Fruit fly (Drosophila melanogaster): Measurements from ENCODE around the gene GlcAT-I.

The GlcAT-I gene

dm6 chrX:4104132-4104531 is 26.9 kb upstream of the GlcAT-I start, which contains the start of the genes Xpac and brn (continued):
- TF ChIP-seq CG16779 (GFP tag; IDR thresholded peaks at IDR 0.05): no peak
- TF ChIP-seq lbe (GFP tag; optimal IDR thresholded peaks at IDR 0.05): no peak
- peak; percentile 43 for TF ChIP-seq Lhr (GFP tag; optimal IDR thresholded peaks at IDR 0.05)
- no peak for TF ChIP-seq PHDP (tag; optimal IDR thresholded peaks at IDR 0.05)
- TF ChIP-seq E2f1 (GFP tag; IDR thresholded peaks at IDR 0.05): no peak
- no peak for TF ChIP-seq CG11085 (GFP tag; IDR thresholded peaks at IDR 0.05)
- peak; percentile 54 for TF ChIP-seq pzg (GFP tag; optimal IDR thresholded peaks at IDR 0.05)
- TF ChIP-seq Oli (tag; optimal IDR thresholded peaks at IDR 0.05): no peak
- peak; percentile 74 for TF ChIP-seq CG9797 (GFP tag; optimal IDR thresholded peaks at IDR 0.05)
- TF ChIP-seq CG2678 (tag; optimal IDR thresholded peaks at IDR 0.05): no peak
- no peak for TF ChIP-seq Ptx1 (GFP tag; IDR thresholded peaks at IDR 0.05)
- TF ChIP-seq repo (GFP tag; optimal IDR thresholded peaks at IDR 0.05): no peak
- no peak for TF ChIP-seq CG16863 (GFP tag; optimal IDR thresholded peaks at IDR 0.05)
- TF ChIP-seq CG3847 (GFP tag; IDR thresholded peaks at IDR 0.05): 0 out of 2 replicates have a peak, but pooled peaks have one; percentile 6
- no peak for TF ChIP-seq TFAM (GFP tag; optimal IDR thresholded peaks at IDR 0.05)
- TF ChIP-seq E2f2 (GFP tag; IDR thresholded peaks at IDR 0.05): peak; percentile 63
- no peak for TF ChIP-seq CG14014 (GFP tag; IDR thresholded peaks at IDR 0.05)
- no peak for TF ChIP-seq CG8290 (GFP tag; optimal IDR thresholded peaks at IDR 0.05)
- TF ChIP-seq CG8290 (tag; optimal IDR thresholded peaks at IDR 0.05): no peak
- TF ChIP-seq CG10959 (GFP tag; IDR thresholded peaks at IDR 0.05): no peak
- peak; percentile 8 for TF ChIP-seq Sry-δ (GFP tag; optimal IDR thresholded peaks at IDR 0.05)
- TF ChIP-seq nerfin-1 (tag; optimal IDR thresholded peaks at IDR 0.05): no peak
- TF ChIP-seq CG1832 (GFP tag; optimal IDR thresholded peaks at IDR 0.05): no peak
- TF ChIP-seq gfzf (GFP tag; optimal IDR thresholded peaks at IDR 0.05): peak; percentile 79
- TF ChIP-seq dimm (GFP tag; IDR thresholded peaks at IDR 0.05): no peak
- TF ChIP-seq sd (tag; optimal IDR thresholded peaks at IDR 0.05): no peak
- peak; percentile 86 for TF ChIP-seq CG17385 (GFP tag; optimal IDR thresholded peaks at IDR 0.05)
- TF ChIP-seq Asciz (GFP tag; optimal IDR thresholded peaks at IDR 0.05): no peak
- no peak for TF ChIP-seq CG10565 (GFP tag; optimal IDR thresholded peaks at IDR 0.05)
- peak; percentile 32 for TF ChIP-seq nmo (GFP tag; optimal IDR thresholded peaks at IDR 0.05)
- TF ChIP-seq Gug (GFP tag; IDR thresholded peaks at IDR 0.05): no peak
- TF ChIP-seq abd-A (tag; optimal IDR thresholded peaks at IDR 0.05): no peak
- no peak for TF ChIP-seq org-1 (GFP tag; optimal IDR thresholded peaks at IDR 0.05)
- no peak for TF ChIP-seq CG4820 (GFP tag; optimal IDR thresholded peaks at IDR 0.05)
- TF ChIP-seq gsb-n (tag; optimal IDR thresholded peaks at IDR 0.05): no peak
- TF ChIP-seq Dbx (GFP tag; IDR thresholded peaks at IDR 0.05): no peak
- no peak for TF ChIP-seq nom (GFP tag; optimal IDR thresholded peaks at IDR 0.05)
- peak; percentile 13 for TF ChIP-seq sug (tag; optimal IDR thresholded peaks at IDR 0.05)
- no peak for TF ChIP-seq BtbVII (GFP tag; optimal IDR thresholded peaks at IDR 0.05)
- no peak for TF ChIP-seq oc (tag; optimal IDR thresholded peaks at IDR 0.05)
- no peak for TF ChIP-seq HHEX (GFP tag; optimal IDR thresholded peaks at IDR 0.05)
- TF ChIP-seq CG17912 (GFP tag; optimal IDR thresholded peaks at IDR 0.05): no peak
- TF ChIP-seq CG34224 (GFP tag; IDR thresholded peaks at IDR 0.05; ENCODE audit: partially characterized antibody): no peak
- no peak for TF ChIP-seq sens-2 (GFP tag; IDR thresholded peaks at IDR 0.05)
- no peak for TF ChIP-seq CG6765 (GFP tag; optimal IDR thresholded peaks at IDR 0.05)
- no peak for TF ChIP-seq ato (GFP tag; IDR thresholded peaks at IDR 0.05; ENCODE audit: partially characterized antibody)
- TF ChIP-seq fd3F (GFP tag; optimal IDR thresholded peaks at IDR 0.05): no peak
- no peak for TF ChIP-seq CG4404 (GFP tag; IDR thresholded peaks at IDR 0.05)
- TF ChIP-seq MBD-R2 (GFP tag; IDR thresholded peaks at IDR 0.05): peak; percentile 78
- no peak for TF ChIP-seq Nf-YA (GFP tag; IDR thresholded peaks at IDR 0.05)
